Worm (Caenorhabditis elegans) whole organism, midembryonic: ENCODE measurements around the gene fcd-2.

Experiments
- cog-1 ChIP-seq: sonication (generic microtip); optimal IDR thresholded peaks from 2 replicates; lab custom pipeline; 2016; ENCODE audit warnings: missing genetic modification characterization, missing compliant biosample characterization
- flt-1 ChIP-seq: fragments of 200-800 bp; sonication (Bioruptor generic); IDR thresholded peaks from 2 replicates; pipeline ENCODE4 v1.3.6; 2022; ENCODE audit warnings: missing genetic modification characterization, missing compliant biosample characterization
- klf-2 ChIP-seq: fragments of 200-800 bp; sonication (Bioruptor generic); conservative IDR thresholded peaks from 2 replicates; pipeline ENCODE4 v1.3.6; 2022; ENCODE audit warnings: missing genetic modification reagents, missing genetic modification characterization, missing compliant biosample characterization

- TF ChIP-seq flt-1 (GFP tag; lab: Robert Waterston, UW) (no peak), cog-1 (tag; lab: Kevin White, UChicago) (no peak), klf-2 (GFP tag; lab: Robert Waterston, UW) (no peak)
These were observed 15.6 kb downstream of the fcd-2 start for ce11 chrIV:15041124-15041523.
